Fruit fly (Drosophila melanogaster): Measurements from ENCODE around the gene CG10413.

The CG10413 gene

dm6 chr2L:18620153-18620552 lies 15.1 kb upstream of the CG10413 start:
- TF ChIP-seq sage (GFP tag; optimal IDR thresholded peaks at IDR 0.05) (no peak), lola (GFP tag; optimal IDR thresholded peaks at IDR 0.05) (no peak), Hr78 (GFP tag; optimal IDR thresholded peaks at IDR 0.05) (no peak), Myc (optimal IDR thresholded peaks at IDR 0.05) (no peak), woc (GFP tag; optimal IDR thresholded peaks at IDR 0.05) (no peak), Dif (GFP tag; optimal IDR thresholded peaks at IDR 0.05; ENCODE audit: partially characterized antibody) (no peak)

dm6 chr2L:18617003-18617402 lies 12.0 kb upstream of the CG10413 start, which contains the start of gene MESR3:
TSS of gene MESR3 (plus strand) at chr2L:18617256.
- TF ChIP-seq CG32264 (GFP tag; optimal IDR thresholded peaks at IDR 0.05) (no peak), rgr (GFP tag; optimal IDR thresholded peaks at IDR 0.05) (peak; percentile 46), N (GFP tag; optimal IDR thresholded peaks at IDR 0.05) (no peak), fru (GFP tag; optimal IDR thresholded peaks at IDR 0.05) (no peak), Vsx2 (GFP tag; optimal IDR thresholded peaks at IDR 0.05; ENCODE audit: partially characterized antibody) (no peak), Rel (GFP tag; optimal IDR thresholded peaks at IDR 0.05) (no peak), Rel (tag; optimal IDR thresholded peaks at IDR 0.05) (peak; percentile 24), sv (GFP tag; optimal IDR thresholded peaks at IDR 0.05) (no peak), Hr83 (GFP tag; optimal IDR thresholded peaks at IDR 0.05; ENCODE audit: poor library complexity, severe bottlenecking) (no peak), HLH106 (tag; optimal IDR thresholded peaks at IDR 0.05) (peak; percentile 68), sage (GFP tag; optimal IDR thresholded peaks at IDR 0.05) (peak; percentile 49), Myc (optimal IDR thresholded peaks at IDR 0.05) (no peak), dsf (GFP tag; optimal IDR thresholded peaks at IDR 0.05; ENCODE audit: borderline replicate concordance) (no peak), Hnf4 (GFP tag; optimal IDR thresholded peaks at IDR 0.05) (no peak), dmrt93B (GFP tag; optimal IDR thresholded peaks at IDR 0.05) (no peak), Dfd (GFP tag; optimal IDR thresholded peaks at IDR 0.05) (no peak), Jra (GFP tag; optimal IDR thresholded peaks at IDR 0.05) (no peak), jim (GFP tag; optimal IDR thresholded peaks at IDR 0.05) (no peak), Hr78 (GFP tag; optimal IDR thresholded peaks at IDR 0.05) (no peak), Sp1 (GFP tag; optimal IDR thresholded peaks at IDR 0.05) (peak; percentile 72), psq (GFP tag; optimal IDR thresholded peaks at IDR 0.05) (peak; percentile 54), Dif (GFP tag; optimal IDR thresholded peaks at IDR 0.05; ENCODE audit: partially characterized antibody) (peak; percentile 63), foxo (GFP tag; optimal IDR thresholded peaks at IDR 0.05) (peak in 1 of 2 experiments; percentile 72), OdsH (GFP tag; optimal IDR thresholded peaks at IDR 0.05) (peak; percentile 62), h (GFP tag; optimal IDR thresholded peaks at IDR 0.05) (no peak), lola (GFP tag; optimal IDR thresholded peaks at IDR 0.05) (no peak), CG9705 (GFP tag; optimal IDR thresholded peaks at IDR 0.05) (peak; percentile 13), br (GFP tag; optimal IDR thresholded peaks at IDR 0.05) (no peak)

- TF ChIP-seq dsf (GFP tag; optimal IDR thresholded peaks at IDR 0.05; ENCODE audit: borderline replicate concordance) (no peak), tai (GFP tag; optimal IDR thresholded peaks at IDR 0.05) (no peak), pan (optimal IDR thresholded peaks at IDR 0.05) (no peak), br (GFP tag; optimal IDR thresholded peaks at IDR 0.05) (no peak), Vsx2 (GFP tag; optimal IDR thresholded peaks at IDR 0.05; ENCODE audit: partially characterized antibody) (no peak), dl (GFP tag; optimal IDR thresholded peaks at IDR 0.05; ENCODE audit: insufficient read depth in 1 of 2, partially characterized antibody in 2 of 2) (no peak), CrebA (GFP tag; optimal IDR thresholded peaks at IDR 0.05; ENCODE audit: borderline replicate concordance) (no peak), OdsH (GFP tag; optimal IDR thresholded peaks at IDR 0.05) (no peak), ey (GFP tag; optimal IDR thresholded peaks at IDR 0.05) (no peak), Hnf4 (GFP tag; optimal IDR thresholded peaks at IDR 0.05) (no peak)
Measured at dm6 chr2L:18616019-18616418, 11.0 kb upstream of the CG10413 start, which contains the start of gene IFT46. TSS of gene IFT46 (minus strand) at chr2L:18616106.

dm6 chr2L:18612106-18612505 lies 7.1 kb upstream of the CG10413 start, which contains the start of gene Atac2:
TSS of gene Atac2 (minus strand) at chr2L:18612249.
- TF ChIP-seq dsf (GFP tag; optimal IDR thresholded peaks at IDR 0.05; ENCODE audit: borderline replicate concordance): no peak
- TF ChIP-seq Vsx2 (GFP tag; optimal IDR thresholded peaks at IDR 0.05; ENCODE audit: partially characterized antibody): no peak
- TF ChIP-seq CG9705 (GFP tag; optimal IDR thresholded peaks at IDR 0.05): no peak
- TF ChIP-seq usp (GFP tag; optimal IDR thresholded peaks at IDR 0.05): no peak
- no peak for TF ChIP-seq sage (GFP tag; optimal IDR thresholded peaks at IDR 0.05)
- TF ChIP-seq ey (GFP tag; optimal IDR thresholded peaks at IDR 0.05): no peak
- no peak for TF ChIP-seq tai (GFP tag; optimal IDR thresholded peaks at IDR 0.05)
- no peak for TF ChIP-seq Hr78 (GFP tag; optimal IDR thresholded peaks at IDR 0.05)
- no peak for TF ChIP-seq lola (GFP tag; optimal IDR thresholded peaks at IDR 0.05)
- no peak for TF ChIP-seq sv (GFP tag; optimal IDR thresholded peaks at IDR 0.05)
- no peak for TF ChIP-seq pan (optimal IDR thresholded peaks at IDR 0.05)
- TF ChIP-seq Myc (optimal IDR thresholded peaks at IDR 0.05): no peak
- TF ChIP-seq h (GFP tag; optimal IDR thresholded peaks at IDR 0.05): no peak
- no peak for TF ChIP-seq Hr83 (GFP tag; optimal IDR thresholded peaks at IDR 0.05; ENCODE audit: poor library complexity, severe bottlenecking)
- no peak for TF ChIP-seq CG32264 (GFP tag; optimal IDR thresholded peaks at IDR 0.05)
- TF ChIP-seq foxo (GFP tag; optimal IDR thresholded peaks at IDR 0.05): no peak
- no peak for TF ChIP-seq br (GFP tag; optimal IDR thresholded peaks at IDR 0.05)
- TF ChIP-seq rgr (GFP tag; optimal IDR thresholded peaks at IDR 0.05): no peak
- no peak for TF ChIP-seq OdsH (GFP tag; optimal IDR thresholded peaks at IDR 0.05)

Measured in whole organism, wandering third instar larva.